Fruit fly (Drosophila melanogaster): ENCODE results near the gene CG17544.

The CG17544 gene

dm6 chr2L:19362734-19363363 lies 35.4 kb downstream of the CG17544 start, which contains the start of gene dnt (continued):
- TF ChIP-seq inv (GFP tag; IDR thresholded peaks at IDR 0.05; ENCODE audit: partially characterized antibody) (no peak), Hr39 (optimal IDR thresholded peaks at IDR 0.05) (no peak), gcm (GFP tag; optimal IDR thresholded peaks at IDR 0.05) (peak; percentile 24), Scr (GFP tag; IDR thresholded peaks at IDR 0.05; ENCODE audit: partially characterized antibody) (no peak), CG8290 (GFP tag; optimal IDR thresholded peaks at IDR 0.05) (no peak), CG8290 (tag; optimal IDR thresholded peaks at IDR 0.05) (no peak), esg (GFP tag; conservative IDR thresholded peaks at IDR 0.05) (no peak), CG32532 (GFP tag; IDR thresholded peaks at IDR 0.05) (no peak), run (tag; optimal IDR thresholded peaks at IDR 0.05) (no peak), crp (GFP tag; optimal IDR thresholded peaks at IDR 0.05) (no peak), CG14050 (GFP tag; IDR thresholded peaks at IDR 0.05) (no peak), Lpt (GFP tag; optimal IDR thresholded peaks at IDR 0.05) (no peak), NfI (GFP tag; optimal IDR thresholded peaks at IDR 0.05) (no peak), chn (GFP tag; optimal IDR thresholded peaks at IDR 0.05) (no peak), Max (GFP tag; optimal IDR thresholded peaks at IDR 0.05) (no peak), da (GFP tag; optimal IDR thresholded peaks at IDR 0.05) (no peak), CG13287 (GFP tag; IDR thresholded peaks at IDR 0.05; ENCODE audit: partially characterized antibody) (peak; percentile 25; the same call in 1 of the 2 replicates), nerfin-1 (tag; optimal IDR thresholded peaks at IDR 0.05) (peak; percentile 88), CG2875 (GFP tag; optimal IDR thresholded peaks at IDR 0.05) (no peak), Hmx (GFP tag; optimal IDR thresholded peaks at IDR 0.05) (no peak), CG4617 (GFP tag; optimal IDR thresholded peaks at IDR 0.05; ENCODE audit: borderline replicate concordance) (no peak), Dad (GFP tag; optimal IDR thresholded peaks at IDR 0.05) (no peak), GATAe (GFP tag; conservative IDR thresholded peaks at IDR 0.05) (no peak), CG1832 (GFP tag; optimal IDR thresholded peaks at IDR 0.05) (peak; percentile 51), cad (GFP tag; optimal IDR thresholded peaks at IDR 0.05) (peak; percentile 44), fd102C (GFP tag; optimal IDR thresholded peaks at IDR 0.05) (no peak), Sry-δ (GFP tag; optimal IDR thresholded peaks at IDR 0.05) (no peak), Bdp1 (GFP tag; optimal IDR thresholded peaks at IDR 0.05) (no peak), CG7786 (GFP tag; optimal IDR thresholded peaks at IDR 0.05) (no peak), wek (GFP tag; optimal IDR thresholded peaks at IDR 0.05) (no peak), HLH4C (GFP tag; IDR thresholded peaks at IDR 0.05; ENCODE audit: partially characterized antibody) (0 out of 3 replicates have a peak, but pooled peaks have one; percentile 38), aop (GFP tag; IDR thresholded peaks at IDR 0.05) (no peak), Ssrp (tag; optimal IDR thresholded peaks at IDR 0.05) (no peak), CG7745 (tag; optimal IDR thresholded peaks at IDR 0.05) (no peak), nmo (GFP tag; optimal IDR thresholded peaks at IDR 0.05) (no peak), CG42726 (GFP tag; IDR thresholded peaks at IDR 0.05; ENCODE audit: partially characterized antibody) (peak; percentile 42; the same call in 1 of the 2 replicates), fu2 (GFP tag; optimal IDR thresholded peaks at IDR 0.05) (no peak), CG2202 (tag; optimal IDR thresholded peaks at IDR 0.05) (no peak), CG6175 (GFP tag; IDR thresholded peaks at IDR 0.05) (no peak), bab2 (GFP tag; optimal IDR thresholded peaks at IDR 0.05) (no peak), CG6765 (GFP tag; optimal IDR thresholded peaks at IDR 0.05) (no peak), ewg (GFP tag; optimal IDR thresholded peaks at IDR 0.05) (peak; percentile 40), Nf-YA (GFP tag; IDR thresholded peaks at IDR 0.05) (no peak), CG6654 (GFP tag; optimal IDR thresholded peaks at IDR 0.05) (peak; percentile 71), E2f2 (GFP tag; IDR thresholded peaks at IDR 0.05) (0 out of 2 replicates have a peak, but pooled peaks have one; percentile 8), CG12769 (tag; optimal IDR thresholded peaks at IDR 0.05) (no peak), CG11696 (GFP tag; IDR thresholded peaks at IDR 0.05) (no peak), ato (GFP tag; IDR thresholded peaks at IDR 0.05; ENCODE audit: partially characterized antibody) (no peak), Sox102F (GFP tag; optimal IDR thresholded peaks at IDR 0.05) (no peak), cato (GFP tag; optimal IDR thresholded peaks at IDR 0.05; ENCODE audit: borderline replicate concordance) (no peak), CTCF (GFP tag; optimal IDR thresholded peaks at IDR 0.05) (no peak)
